Worm (Caenorhabditis elegans): Measurements from ENCODE around the gene C48B4.11.

The C48B4.11 gene

DNA sequence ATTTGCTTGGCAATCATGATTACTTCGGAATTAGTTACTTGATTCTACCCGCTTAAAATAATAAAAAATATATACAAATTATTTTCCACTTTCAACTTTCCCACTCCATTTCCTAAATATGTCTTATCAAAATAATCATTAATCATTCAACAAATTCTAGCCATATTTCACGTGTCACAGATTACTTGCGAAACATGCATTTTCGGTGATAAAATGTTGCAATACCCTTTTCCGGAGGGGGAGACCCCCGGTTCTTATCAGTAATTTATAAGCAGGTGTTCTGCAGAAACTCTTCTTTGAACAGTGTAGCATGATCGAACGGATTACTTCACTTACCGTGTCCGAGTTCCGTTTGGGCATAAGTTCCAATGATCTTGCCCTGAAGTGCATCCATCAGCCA, 24.3 kb upstream of the C48B4.11 start:
- no peak for TF ChIP-seq dmd-8 (GFP tag; IDR thresholded peaks at IDR 0.05)
- TF ChIP-seq saeg-2 (GFP tag; IDR thresholded peaks at IDR 0.05): no peak
- no peak for TF ChIP-seq nhr-6 (tag; optimal IDR thresholded peaks at IDR 0.05)
- no peak for TF ChIP-seq skn-1 (tag; optimal IDR thresholded peaks at IDR 0.05)
- TF ChIP-seq madf-9 (GFP tag; conservative IDR thresholded peaks at IDR 0.05): no peak
- no peak for TF ChIP-seq ztf-7 (tag; optimal IDR thresholded peaks at IDR 0.05)
- TF ChIP-seq T26A8.4 (GFP tag; IDR thresholded peaks at IDR 0.05): no peak
- TF ChIP-seq mxl-2 (GFP tag; conservative IDR thresholded peaks at IDR 0.05): no peak
- TF ChIP-seq dmd-6 (GFP tag; IDR thresholded peaks at IDR 0.05): peak; percentile 90
- TF ChIP-seq lin-13 (GFP tag; optimal IDR thresholded peaks at IDR 0.05): no peak
- TF ChIP-seq Y105C5A.15 (GFP tag; IDR thresholded peaks at IDR 0.05): no peak
- no peak for TF ChIP-seq ceh-44 (GFP tag; IDR thresholded peaks at IDR 0.05)
- TF ChIP-seq jun-1 (tag; optimal IDR thresholded peaks at IDR 0.05): no peak
- TF ChIP-seq gei-8 (GFP tag; optimal IDR thresholded peaks at IDR 0.05): no peak
- TF ChIP-seq ceh-28 (tag; optimal IDR thresholded peaks at IDR 0.05): no peak
- TF ChIP-seq php-3 (GFP tag; IDR thresholded peaks at IDR 0.05): no peak
- TF ChIP-seq egl-27 (tag; optimal IDR thresholded peaks at IDR 0.05): no peak
- no peak for TF ChIP-seq nhr-237 (tag; optimal IDR thresholded peaks at IDR 0.05)
- TF ChIP-seq F10B5.3 (tag; optimal IDR thresholded peaks at IDR 0.05): no peak
- no peak for TF ChIP-seq F49E8.2 (tag; optimal IDR thresholded peaks at IDR 0.05; ENCODE audit: borderline replicate concordance)
- no peak for TF ChIP-seq duxl-1 (tag; optimal IDR thresholded peaks at IDR 0.05; ENCODE audit: poor library complexity)
- no peak for TF ChIP-seq zip-11 (GFP tag; IDR thresholded peaks at IDR 0.05)
- no peak for TF ChIP-seq mxl-3 (GFP tag; optimal IDR thresholded peaks at IDR 0.05)
- TF ChIP-seq mdt-29 (GFP tag; IDR thresholded peaks at IDR 0.05): no peak
- TF ChIP-seq daf-12 (tag; optimal IDR thresholded peaks at IDR 0.05): no peak
- TF ChIP-seq mes-2 (tag; optimal IDR thresholded peaks at IDR 0.05; ENCODE audit: poor library complexity, severe bottlenecking): no peak
- TF ChIP-seq Y75B8A.6 (GFP tag; IDR thresholded peaks at IDR 0.05): no peak
- TF ChIP-seq Y48G9A.11 (GFP tag; IDR thresholded peaks at IDR 0.05): no peak
- TF ChIP-seq zip-2 (tag; optimal IDR thresholded peaks at IDR 0.05): no peak
- no peak for TF ChIP-seq aha-1 (tag)
- peak; percentile 34 for TF ChIP-seq dve-1 (tag; optimal IDR thresholded peaks at IDR 0.05; ENCODE audit: insufficient read depth)
- TF ChIP-seq ces-1 (GFP tag; optimal IDR thresholded peaks at IDR 0.05): no peak
- no peak for TF ChIP-seq nhr-25 (tag; optimal IDR thresholded peaks at IDR 0.05; ENCODE audit: borderline replicate concordance, insufficient read depth)
- no peak for TF ChIP-seq lin-15B (tag; optimal IDR thresholded peaks at IDR 0.05)
- TF ChIP-seq R02D3.7 (tag; optimal IDR thresholded peaks at IDR 0.05): no peak
- no peak for TF ChIP-seq attf-4 (tag; optimal IDR thresholded peaks at IDR 0.05)
- no peak for TF ChIP-seq pha-4 (GFP tag; IDR thresholded peaks at IDR 0.05)
- TF ChIP-seq pha-4 (tag; optimal IDR thresholded peaks at IDR 0.05): no peak
- no peak for TF ChIP-seq D1046.2 (GFP tag; IDR thresholded peaks at IDR 0.05)
- no peak for TF ChIP-seq F44E2.7 (GFP tag; IDR thresholded peaks at IDR 0.05)
- no peak for TF ChIP-seq madf-5 (GFP tag; IDR thresholded peaks at IDR 0.05)
- no peak for TF ChIP-seq fkh-10 (GFP tag; optimal IDR thresholded peaks at IDR 0.05)
- TF ChIP-seq lin-39 (tag; optimal IDR thresholded peaks at IDR 0.05): no peak
- TF ChIP-seq pqm-1 (tag; optimal IDR thresholded peaks at IDR 0.05): peak; percentile 71
- no peak for TF ChIP-seq ceh-20 (GFP tag; IDR thresholded peaks at IDR 0.05)
- no peak for TF ChIP-seq nhr-111 (GFP tag; optimal IDR thresholded peaks at IDR 0.05)
- TF ChIP-seq daf-16 (GFP tag; optimal IDR thresholded peaks at IDR 0.05): no peak
- peak; percentile 46 for TF ChIP-seq daf-16 (tag; optimal IDR thresholded peaks at IDR 0.05)
- TF ChIP-seq nhr-10 (tag; optimal IDR thresholded peaks at IDR 0.05): no peak
- no peak for TF ChIP-seq zag-1 (tag; optimal IDR thresholded peaks at IDR 0.05)
- TF ChIP-seq nhr-42 (GFP tag; IDR thresholded peaks at IDR 0.05): no peak
- TF ChIP-seq rbr-2 (tag; optimal IDR thresholded peaks at IDR 0.05): no peak
- no peak for TF ChIP-seq zfp-3 (GFP tag; conservative IDR thresholded peaks at IDR 0.05)

Data from whole organism, L4 larva.